Worm (Caenorhabditis elegans): ENCODE results near the gene srab-6.

DNA sequence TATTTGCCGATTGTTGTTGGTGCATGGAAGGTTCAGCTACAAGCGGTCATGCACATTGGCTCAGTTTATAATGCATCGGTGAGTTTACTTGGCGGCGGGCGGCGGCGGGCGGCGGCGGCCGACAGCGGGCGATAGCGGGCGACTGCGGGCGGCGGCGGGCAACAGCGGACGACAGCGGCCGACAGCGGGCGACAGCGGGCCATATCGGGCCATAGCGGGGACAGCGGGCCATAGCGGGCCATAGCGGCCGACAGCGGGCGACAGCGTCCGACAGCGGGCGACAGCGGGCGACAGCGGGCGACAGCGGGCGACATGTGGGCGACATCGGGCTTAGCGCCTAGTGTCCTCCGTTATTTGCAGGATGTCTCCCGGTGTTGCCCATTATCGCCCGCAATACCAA is 19.6 kb downstream of the srab-6 start:
- TF ChIP-seq ztf-11 (tag; optimal IDR thresholded peaks at IDR 0.05), result no peak
- no peak for TF ChIP-seq nhr-237 (tag; optimal IDR thresholded peaks at IDR 0.05)
- no peak for TF ChIP-seq lsy-2 (tag; optimal IDR thresholded peaks at IDR 0.05)
- no peak for TF ChIP-seq pha-4 (tag; optimal IDR thresholded peaks at IDR 0.05)
- no peak for TF ChIP-seq hlh-1 (tag; optimal IDR thresholded peaks at IDR 0.05)
- TF ChIP-seq snpc-4 (tag; optimal IDR thresholded peaks at IDR 0.05), result no peak
- no peak for TF ChIP-seq nhr-28 (tag; optimal IDR thresholded peaks at IDR 0.05)
- no peak for TF ChIP-seq elt-3 (tag; optimal IDR thresholded peaks at IDR 0.05)

Data from whole organism, mixed stage, embryonic.